Worm (Caenorhabditis elegans): ENCODE data around the gene nhx-9.

Gene nhx-9

DNA sequence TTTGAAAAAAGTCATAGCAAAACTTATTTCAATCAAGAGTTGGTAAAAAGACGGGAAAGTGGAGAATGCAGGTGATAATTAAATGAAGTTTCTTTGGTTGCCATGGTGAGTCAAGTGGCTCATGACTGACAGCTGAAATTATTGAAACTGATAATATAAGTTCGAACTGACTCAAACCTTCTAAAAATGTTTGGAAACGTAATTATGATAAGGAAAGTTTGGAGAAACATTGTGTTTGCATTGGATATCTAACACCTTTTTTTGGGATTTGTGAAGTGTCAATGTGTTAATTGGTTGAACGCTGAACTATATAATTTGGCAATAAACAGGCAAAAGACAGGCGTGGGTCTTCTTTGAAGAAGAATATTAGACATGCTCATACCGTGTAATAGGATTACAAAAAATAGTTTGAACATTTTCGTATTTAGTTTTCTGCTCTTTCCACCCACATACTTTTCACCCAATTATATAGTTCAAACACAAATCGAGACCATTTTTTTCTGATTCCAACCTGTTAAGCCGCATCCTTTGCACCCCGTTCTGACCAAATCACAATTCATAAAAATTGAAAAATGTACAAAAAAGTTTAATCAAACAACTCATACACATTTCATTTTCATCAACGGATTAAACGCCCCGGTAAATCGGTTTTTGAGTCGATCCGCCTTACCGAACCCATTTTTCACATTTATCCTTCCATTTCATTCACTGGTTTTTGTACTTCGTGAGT lies 5.2 kb upstream of the nhx-9 start, which contains the start of the genes srlf-33 and srlf-32:
Gene srlf-33 (minus strand): TSS at position 101 of the 730 bp plus-strand sequence.
Gene srlf-32 (plus strand): TSS at position 680 of the 730 bp plus-strand sequence.
- TF ChIP-seq K09A11.1 (tag; optimal IDR thresholded peaks at IDR 0.05; ENCODE audit: insufficient read depth): no peak
- TF ChIP-seq ref-2 (tag; optimal IDR thresholded peaks at IDR 0.05): no peak
- TF ChIP-seq ceh-30 (tag; optimal IDR thresholded peaks at IDR 0.05): no peak
- TF ChIP-seq syd-9 (tag; optimal IDR thresholded peaks at IDR 0.05): no peak
- TF ChIP-seq eyg-1 (tag; optimal IDR thresholded peaks at IDR 0.05): no peak
- no peak for TF ChIP-seq Y22D7AL.16 (tag; optimal IDR thresholded peaks at IDR 0.05)
- no peak for TF ChIP-seq ceh-19 (GFP tag; optimal IDR thresholded peaks at IDR 0.05)
- TF ChIP-seq fkh-6 (tag; optimal IDR thresholded peaks at IDR 0.05): no peak
- TF ChIP-seq ceh-2 (tag; optimal IDR thresholded peaks at IDR 0.05): no peak
- no peak for TF ChIP-seq pax-1 (tag; optimal IDR thresholded peaks at IDR 0.05)
- no peak for TF ChIP-seq hlh-15 (tag; optimal IDR thresholded peaks at IDR 0.05)
- no peak for TF ChIP-seq hlh-13 (GFP tag; optimal IDR thresholded peaks at IDR 0.05)
- TF ChIP-seq npax-4 (tag; optimal IDR thresholded peaks at IDR 0.05): no peak
- no peak for TF ChIP-seq ceh-18 (tag; optimal IDR thresholded peaks at IDR 0.05)
- no peak for TF ChIP-seq ceh-6 (GFP tag; optimal IDR thresholded peaks at IDR 0.05)
- TF ChIP-seq unc-55 (GFP tag; optimal IDR thresholded peaks at IDR 0.05): no peak
- no peak for TF ChIP-seq dmd-4 (tag; optimal IDR thresholded peaks at IDR 0.05; ENCODE audit: borderline replicate concordance)
- TF ChIP-seq lim-6 (tag; optimal IDR thresholded peaks at IDR 0.05): no peak
- TF ChIP-seq lin-11 (tag; optimal IDR thresholded peaks at IDR 0.05): no peak

DNA sequence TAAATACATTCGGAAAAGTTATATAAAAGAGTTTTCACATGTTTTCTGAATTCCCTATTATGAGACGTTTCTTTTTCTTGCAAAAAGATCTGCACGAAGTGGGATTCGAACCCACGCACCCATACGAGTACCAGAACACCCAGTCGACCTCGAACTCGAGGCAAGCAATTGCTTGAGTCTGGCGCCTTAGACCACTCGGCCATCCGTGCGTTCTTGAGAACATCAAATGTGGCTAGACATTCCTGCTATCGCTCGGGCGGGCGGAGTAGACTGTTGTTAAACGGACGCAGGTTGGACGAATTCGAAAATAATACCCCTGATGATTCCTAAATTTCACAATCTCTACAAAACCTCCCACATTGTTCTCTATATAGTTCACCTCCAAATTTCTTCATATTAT lies 2.3 kb upstream of the nhx-9 start:
- TF ChIP-seq T23F11.4 (GFP tag; optimal IDR thresholded peaks at IDR 0.05): peak; percentile 30
- no peak for TF ChIP-seq hlh-15 (tag; optimal IDR thresholded peaks at IDR 0.05)
- peak; percentile 27 for TF ChIP-seq syd-9 (tag; optimal IDR thresholded peaks at IDR 0.05)
- TF ChIP-seq hlh-8 (tag; optimal IDR thresholded peaks at IDR 0.05): no peak
- peak; percentile 44 for TF ChIP-seq lin-11 (tag; optimal IDR thresholded peaks at IDR 0.05)
- peak; percentile 39 for TF ChIP-seq che-1 (tag; optimal IDR thresholded peaks at IDR 0.05)
- no peak for TF ChIP-seq nfya-1 (tag; optimal IDR thresholded peaks at IDR 0.05)
- peak; percentile 18 for TF ChIP-seq gmeb-2 (tag; optimal IDR thresholded peaks at IDR 0.05)
- peak; percentile 44 for TF ChIP-seq ceh-6 (GFP tag; optimal IDR thresholded peaks at IDR 0.05)
- peak; percentile 43 for TF ChIP-seq nhr-232 (tag; optimal IDR thresholded peaks at IDR 0.05)
- no peak for TF ChIP-seq ahr-1 (tag; optimal IDR thresholded peaks at IDR 0.05)
- peak; percentile 34 for TF ChIP-seq C38D4.7 (GFP tag; optimal IDR thresholded peaks at IDR 0.05)
- no peak for TF ChIP-seq rnt-1 (tag; optimal IDR thresholded peaks at IDR 0.05)
- TF ChIP-seq ama-1 (optimal IDR thresholded peaks at IDR 0.05): no peak
- TF ChIP-seq ceh-45 (GFP tag; IDR thresholded peaks at IDR 0.05): no peak
- no peak for TF ChIP-seq lim-6 (tag; optimal IDR thresholded peaks at IDR 0.05)
- peak; percentile 25 for TF ChIP-seq elt-2 (tag; optimal IDR thresholded peaks at IDR 0.05)
- TF ChIP-seq fkh-6 (tag; optimal IDR thresholded peaks at IDR 0.05): peak; percentile 19
- peak; percentile 50 for TF ChIP-seq ref-2 (tag; optimal IDR thresholded peaks at IDR 0.05)

DNA sequence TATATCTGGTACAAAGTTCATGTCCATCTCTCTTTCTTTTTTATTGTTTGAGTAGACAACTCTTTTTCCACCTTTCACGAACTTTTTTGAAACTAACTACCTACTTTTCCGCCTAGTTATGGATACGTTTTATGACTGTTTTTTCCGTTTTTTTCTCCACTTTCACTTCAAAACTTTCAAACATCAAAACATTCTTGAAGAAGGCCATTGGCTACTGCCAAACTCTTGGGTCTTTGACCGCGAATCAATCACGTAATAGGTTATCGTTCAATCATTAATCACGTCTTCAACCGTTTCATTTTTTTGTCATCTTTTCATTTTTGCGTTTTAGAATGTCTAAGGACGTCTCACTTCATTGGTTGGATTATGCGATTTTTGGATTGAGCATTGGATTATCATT lies 6.4 kb downstream of the nhx-9 start, which contains the start of gene slc-5A12:
Gene slc-5A12 (plus strand): TSS at position 333 of the 400 bp plus-strand sequence.
- TF ChIP-seq npax-4 (tag; optimal IDR thresholded peaks at IDR 0.05): no peak
- TF ChIP-seq ceh-14 (tag; optimal IDR thresholded peaks at IDR 0.05): no peak
- no peak for TF ChIP-seq K09A11.1 (tag; optimal IDR thresholded peaks at IDR 0.05; ENCODE audit: insufficient read depth)
- TF ChIP-seq pha-4 (tag; optimal IDR thresholded peaks at IDR 0.05): no peak
- TF ChIP-seq T23F11.4 (GFP tag; optimal IDR thresholded peaks at IDR 0.05): no peak
- no peak for TF ChIP-seq fax-1 (tag; optimal IDR thresholded peaks at IDR 0.05)
- no peak for TF ChIP-seq ttx-3 (tag; optimal IDR thresholded peaks at IDR 0.05)
- no peak for TF ChIP-seq madf-2 (tag; optimal IDR thresholded peaks at IDR 0.05)
- TF ChIP-seq tbx-2 (tag; optimal IDR thresholded peaks at IDR 0.05): no peak
